Worm (Caenorhabditis elegans) whole organism, mixed stage, embryonic: ENCODE data around the gene thk-1.

ENCODE experiments used
- M03D4.4 ChIP-seq: sonication (generic microtip); optimal IDR thresholded peaks from 2 replicates; lab custom pipeline; 2017; ENCODE audit warnings: mild to moderate bottlenecking, missing genetic modification characterization, missing compliant biosample characterization
- bed-3 ChIP-seq: fragments of 200-800 bp; sonication (Bioruptor generic); optimal IDR thresholded peaks from 3 replicates; lab custom pipeline; 2018; ENCODE audit warnings: mild to moderate bottlenecking, missing genetic modification characterization, moderate library complexity, missing compliant biosample characterization
- ceh-39 ChIP-seq: fragments of 150-350 bp; optimal IDR thresholded peaks from 2 replicates; lab custom pipeline; 2014; ENCODE audit warnings: missing biosample characterization, missing genetic modification characterization
- ceh-43 ChIP-seq: fragments of 200-800 bp; sonication (Bioruptor generic); optimal IDR thresholded peaks from 2 replicates; lab custom pipeline; 2018; ENCODE audit warnings: mild to moderate bottlenecking, missing genetic modification characterization, moderate library complexity, missing compliant biosample characterization
- ceh-83 ChIP-seq: fragments of 200-800 bp; sonication (Bioruptor generic); optimal IDR thresholded peaks from 2 replicates; lab custom pipeline; 2018; ENCODE audit warnings: mild to moderate bottlenecking, missing genetic modification characterization, missing compliant biosample characterization
- ces-1 ChIP-seq: fragments of 150-350 bp; optimal IDR thresholded peaks from 2 replicates; lab custom pipeline; 2014; ENCODE audit warnings: missing biosample characterization, missing genetic modification reagents, missing genetic modification characterization
- cnd-1 ChIP-seq: fragments of 200-800 bp; sonication (Bioruptor generic); optimal IDR thresholded peaks from 2 replicates; lab custom pipeline; 2018; ENCODE audit warnings: mild to moderate bottlenecking, missing genetic modification characterization, missing compliant biosample characterization
- drap-1 ChIP-seq: fragments of 200-800 bp; sonication (Bioruptor generic); optimal IDR thresholded peaks from 3 replicates; lab custom pipeline; 2018; ENCODE audit warnings: mild to moderate bottlenecking, missing genetic modification characterization, missing compliant biosample characterization
- elt-1 ChIP-seq: sonication (generic microtip); optimal IDR thresholded peaks from 2 replicates; lab custom pipeline; 2017; ENCODE audit warnings: missing genetic modification characterization, mild to moderate bottlenecking, missing compliant biosample characterization, antibody characterized with exemption, moderate library complexity, borderline replicate concordance; ENCODE audit not compliant: insufficient read depth
- elt-3 ChIP-seq: fragments of 150-350 bp; optimal IDR thresholded peaks from 2 replicates; lab custom pipeline; 2014; ENCODE audit warnings: missing biosample characterization, missing genetic modification characterization
- flh-1 ChIP-seq: fragments of 200-800 bp; sonication (Bioruptor generic); optimal IDR thresholded peaks from 2 replicates; lab custom pipeline; 2018; ENCODE audit warnings: mild to moderate bottlenecking, missing genetic modification characterization, moderate library complexity, missing compliant biosample characterization
- ham-2 ChIP-seq: fragments of 200-800 bp; sonication (Bioruptor generic); optimal IDR thresholded peaks from 2 replicates; lab custom pipeline; 2018; ENCODE audit warnings: mild to moderate bottlenecking, missing genetic modification characterization, missing compliant biosample characterization
- hlh-1 ChIP-seq: fragments of 150-350 bp; optimal IDR thresholded peaks from 2 replicates; lab custom pipeline; 2014; ENCODE audit warnings: missing biosample characterization, missing genetic modification reagents, missing genetic modification characterization
- lin-13 ChIP-seq: fragments of 150-350 bp; optimal IDR thresholded peaks from 2 replicates; lab custom pipeline; 2014; ENCODE audit warnings: missing biosample characterization, missing genetic modification characterization
- lin-32 ChIP-seq: fragments of 200-800 bp; sonication (Bioruptor generic); optimal IDR thresholded peaks from 2 replicates; lab custom pipeline; 2018; ENCODE audit warnings: mild to moderate bottlenecking, missing genetic modification characterization, missing compliant biosample characterization
- lsy-2 ChIP-seq: fragments of 150-350 bp; optimal IDR thresholded peaks from 2 replicates; lab custom pipeline; 2014; ENCODE audit warnings: missing biosample characterization, missing genetic modification characterization
- mab-5 ChIP-seq: fragments of 150-350 bp; optimal IDR thresholded peaks from 2 replicates; lab custom pipeline; 2014; ENCODE audit warnings: missing biosample characterization, missing genetic modification characterization
- mep-1 ChIP-seq: fragments of 150-350 bp; optimal IDR thresholded peaks from 2 replicates; lab custom pipeline; 2017; ENCODE audit warnings: missing biosample characterization, missing genetic modification reagents, missing genetic modification characterization, inconsistent platforms
- nhr-2 ChIP-seq: fragments of 150-350 bp; optimal IDR thresholded peaks from 2 replicates; lab custom pipeline; 2014; ENCODE audit warnings: missing biosample characterization, missing genetic modification characterization
- nhr-237 ChIP-seq: fragments of 150-350 bp; optimal IDR thresholded peaks from 2 replicates; lab custom pipeline; 2014; ENCODE audit warnings: missing biosample characterization, missing genetic modification characterization
- nhr-28 ChIP-seq: fragments of 150-350 bp; optimal IDR thresholded peaks from 2 replicates; lab custom pipeline; 2014; ENCODE audit warnings: missing biosample characterization, missing genetic modification characterization
- nhr-76 ChIP-seq: sonication (generic microtip); optimal IDR thresholded peaks from 2 replicates; lab custom pipeline; 2017; ENCODE audit warnings: missing biosample characterization, missing genetic modification characterization
- pha-4 ChIP-seq: fragments of 150-350 bp; optimal IDR thresholded peaks from 2 replicates; lab custom pipeline; 2018; ENCODE audit warnings: missing biosample characterization, missing genetic modification reagents, missing genetic modification characterization
- sem-2 ChIP-seq: fragments of 200-800 bp; sonication (Bioruptor generic); optimal IDR thresholded peaks from 2 replicates; lab custom pipeline; 2018; ENCODE audit warnings: mild to moderate bottlenecking, missing genetic modification characterization, missing compliant biosample characterization
- sptf-1 ChIP-seq: sonication (generic microtip); optimal IDR thresholded peaks from 2 replicates; lab custom pipeline; 2017; ENCODE audit warnings: mild to moderate bottlenecking, missing genetic modification characterization, moderate library complexity, missing compliant biosample characterization
- tbx-8 ChIP-seq: fragments of 200-800 bp; sonication (Bioruptor generic); optimal IDR thresholded peaks from 2 replicates; lab custom pipeline; 2018; ENCODE audit warnings: mild to moderate bottlenecking, missing genetic modification characterization, moderate library complexity, missing compliant biosample characterization
- unc-120 ChIP-seq: sonication (generic microtip); optimal IDR thresholded peaks from 2 replicates; lab custom pipeline; 2017; ENCODE audit warnings: missing genetic modification characterization, missing compliant biosample characterization; ENCODE audit not compliant: poor library complexity, severe bottlenecking
- unc-39 ChIP-seq: fragments of 150-350 bp; optimal IDR thresholded peaks from 2 replicates; lab custom pipeline; 2014; ENCODE audit warnings: missing biosample characterization, missing genetic modification characterization
- unc-62 ChIP-seq: fragments of 150-350 bp; optimal IDR thresholded peaks from 2 replicates; lab custom pipeline; 2014; ENCODE audit warnings: missing biosample characterization, missing genetic modification reagents, missing genetic modification characterization
- zip-8 ChIP-seq: fragments of 150-350 bp; optimal IDR thresholded peaks from 2 replicates; lab custom pipeline; 2014; ENCODE audit warnings: missing biosample characterization, missing genetic modification characterization
- ztf-11 ChIP-seq: fragments of 150-350 bp; optimal IDR thresholded peaks from 2 replicates; lab custom pipeline; 2014; ENCODE audit warnings: missing biosample characterization, missing genetic modification characterization

Gene thk-1

DNA sequence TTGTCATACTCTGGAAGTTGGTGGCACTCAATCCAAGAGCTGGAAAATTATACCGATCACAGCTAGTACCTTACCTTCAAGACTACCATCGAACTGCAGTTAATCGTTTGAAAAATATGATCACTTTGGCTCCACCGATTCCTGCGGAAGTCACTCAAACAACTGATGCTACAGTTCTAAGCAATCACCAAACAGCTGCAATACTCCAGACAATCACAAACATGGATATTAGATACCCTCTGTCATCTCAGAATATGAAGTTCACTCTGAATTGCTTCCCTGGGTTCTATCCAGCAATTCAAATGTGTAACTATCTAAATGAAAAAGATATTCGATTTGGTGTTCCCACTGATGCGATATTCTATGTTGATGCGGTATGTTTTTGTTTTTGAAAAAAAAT is 7.2 kb upstream of the thk-1 start:
- TF ChIP-seq drap-1 (GFP tag; lab: Kevin White, UChicago) (no peak), ces-1 (GFP tag; lab: Kevin White, UChicago) (no peak), sptf-1 (tag; lab: Kevin White, UChicago) (no peak), mab-5 (tag; lab: Kevin White, UChicago) (no peak), ceh-43 (GFP tag; lab: Kevin White, UChicago) (no peak), bed-3 (GFP tag; lab: Kevin White, UChicago) (no peak)

DNA sequence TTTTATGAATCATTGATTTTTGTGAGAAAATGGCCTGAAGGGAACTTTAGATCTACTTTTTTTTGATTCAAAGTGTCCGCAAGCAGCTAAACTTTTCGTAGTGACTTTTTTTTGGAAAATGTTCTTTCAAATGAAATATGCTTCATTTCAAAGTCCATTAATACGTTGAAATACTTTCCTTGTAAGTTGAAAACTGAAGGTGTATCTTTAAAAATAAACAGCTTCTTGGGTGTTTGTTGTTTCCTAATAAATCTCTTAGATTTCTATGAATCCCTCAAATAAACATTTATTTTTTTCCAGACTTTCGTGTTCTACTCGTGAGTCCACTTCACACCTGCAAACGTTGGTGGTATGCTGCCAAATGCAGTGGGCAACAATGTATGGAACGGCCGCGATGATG is 5.3 kb upstream of the thk-1 start, which contains the start of gene ebax-1:
Gene ebax-1, plus strand, starts transcription at position 301 of the 400 bp plus-strand sequence.
- no peak for TF ChIP-seq pha-4 (tag; lab: Kevin White, UChicago)

DNA sequence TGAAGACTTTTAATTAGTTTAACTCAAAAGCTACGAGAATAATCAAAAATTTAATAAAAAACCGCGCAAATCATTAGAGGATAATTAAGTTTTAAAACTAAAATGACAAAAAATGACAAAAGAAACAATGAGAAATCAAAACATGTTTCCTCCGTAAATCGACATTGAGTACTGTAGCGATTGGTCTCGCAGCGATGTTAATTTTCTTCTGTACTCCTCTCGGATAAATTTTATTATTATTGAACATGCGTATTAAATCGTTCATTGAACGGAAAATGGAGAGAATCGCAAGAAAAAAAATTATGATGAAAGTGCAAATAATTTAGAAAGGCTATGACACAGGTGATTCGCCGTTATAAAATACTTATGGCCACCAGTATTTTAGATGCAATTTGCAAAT is 3.9 kb upstream of the thk-1 start:
- TF ChIP-seq unc-62 (GFP tag; lab: Kevin White, UChicago) (no peak), nhr-2 (tag; lab: Kevin White, UChicago) (no peak), drap-1 (GFP tag; lab: Kevin White, UChicago) (no peak), pha-4 (tag; lab: Kevin White, UChicago) (no peak), ham-2 (GFP tag; lab: Kevin White, UChicago) (no peak), nhr-28 (no peak), elt-1 (tag; lab: Kevin White, UChicago) (no peak), elt-3 (no peak), tbx-8 (GFP tag; lab: Kevin White, UChicago) (no peak), flh-1 (GFP tag; lab: Kevin White, UChicago) (no peak), ztf-11 (tag; lab: Kevin White, UChicago) (no peak), sptf-1 (tag; lab: Kevin White, UChicago) (no peak), lsy-2 (tag; lab: Kevin White, UChicago) (no peak), ceh-39 (tag; lab: Kevin White, UChicago) (no peak), lin-13 (tag; lab: Kevin White, UChicago) (no peak), mep-1 (tag; lab: Kevin White, UChicago) (no peak), cnd-1 (tag; lab: Kevin White, UChicago) (no peak), bed-3 (GFP tag; lab: Kevin White, UChicago) (no peak), lin-32 (GFP tag; lab: Kevin White, UChicago) (no peak), ces-1 (GFP tag; lab: Kevin White, UChicago) (no peak)

DNA sequence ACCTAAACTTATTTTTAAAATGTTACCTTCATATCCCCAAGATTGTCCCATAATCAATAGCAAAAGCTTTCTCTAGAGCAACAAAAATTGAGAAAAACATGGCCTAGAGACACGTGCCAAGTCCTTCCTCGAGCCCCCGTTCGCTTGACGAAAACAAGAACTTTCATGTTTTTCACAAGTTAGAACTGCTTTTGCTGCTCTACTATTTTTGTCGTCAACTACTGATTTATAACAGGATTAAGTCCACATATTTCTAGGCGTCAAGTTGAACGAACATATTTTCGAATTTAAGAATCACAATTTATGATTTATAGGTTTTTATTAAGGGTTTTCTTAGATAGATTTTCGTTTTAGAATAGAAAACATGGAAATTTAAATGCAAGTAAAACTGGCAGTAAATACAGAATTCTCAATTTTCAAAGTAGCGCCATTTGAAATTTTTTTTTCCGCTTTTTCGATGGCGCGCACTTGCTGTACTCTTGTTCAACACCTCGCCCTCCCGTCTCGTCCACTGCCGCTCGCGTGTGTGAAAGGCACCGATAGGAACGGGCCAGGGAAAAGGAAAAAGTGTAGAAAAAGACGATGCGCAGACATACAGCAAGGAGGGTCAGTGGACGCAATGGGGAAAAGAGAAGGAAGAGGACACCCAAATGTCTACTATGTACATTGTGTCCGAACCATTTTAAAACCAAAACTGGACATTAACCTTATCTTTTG is 3.0 kb upstream of the thk-1 start, which contains the start of gene rad-51:
Gene rad-51, minus strand, starts transcription at position 51 of the 717 bp plus-strand sequence.
- TF ChIP-seq nhr-2 (tag; lab: Kevin White, UChicago) (peak; percentile 18), ces-1 (GFP tag; lab: Kevin White, UChicago) (no peak), unc-120 (peak; percentile 57), M03D4.4 (no peak), mep-1 (tag; lab: Kevin White, UChicago) (peak; percentile 66)

- TF ChIP-seq ceh-83 (GFP tag; lab: Kevin White, UChicago) (no peak), ceh-43 (GFP tag; lab: Kevin White, UChicago) (no peak), hlh-1 (no peak), flh-1 (GFP tag; lab: Kevin White, UChicago) (no peak), unc-39 (no peak), drap-1 (GFP tag; lab: Kevin White, UChicago) (no peak), nhr-76 (no peak), nhr-28 (no peak), sem-2 (GFP tag; lab: Kevin White, UChicago) (no peak), ztf-11 (tag; lab: Kevin White, UChicago) (no peak), M03D4.4 (no peak), unc-120 (no peak), ces-1 (GFP tag; lab: Kevin White, UChicago) (no peak), sptf-1 (tag; lab: Kevin White, UChicago) (no peak), nhr-237 (no peak), zip-8 (no peak), elt-3 (no peak)
Measured at ce11 chrIV:10277716-10278115, 3.7 kb downstream of the thk-1 start, which contains the start of gene Y43C5A.4. Gene Y43C5A.4, plus strand, starts transcription at chrIV:10278016.
